Fruit fly (Drosophila melanogaster): Measurements from ENCODE around the gene Cpsf5.

The Cpsf5 gene

dm6 chr3L:9377198-9378035 is 33.4 kb upstream of the Cpsf5 start, which contains the start of gene Hsp26 (continued):
- TF ChIP-seq fd59A (GFP tag; optimal IDR thresholded peaks at IDR 0.05) (peak; percentile 71), Ets21C (GFP tag; optimal IDR thresholded peaks at IDR 0.05) (peak; percentile 87), esn (GFP tag; optimal IDR thresholded peaks at IDR 0.05) (peak; percentile 97), CG11294 (GFP tag; IDR thresholded peaks at IDR 0.05) (peak; percentile 87), CG34406 (GFP tag; optimal IDR thresholded peaks at IDR 0.05) (peak; percentile 92), Eip78C (GFP tag) (peak; percentile 98), Sox14 (GFP tag; optimal IDR thresholded peaks at IDR 0.05) (peak; percentile 95), Gug (GFP tag; IDR thresholded peaks at IDR 0.05) (peak; percentile 85), Smox (GFP tag; optimal IDR thresholded peaks at IDR 0.05) (peak; percentile 94), achi (GFP tag; optimal IDR thresholded peaks at IDR 0.05) (peak; percentile 93), dsx (GFP tag; optimal IDR thresholded peaks at IDR 0.05; ENCODE audit: poor library complexity, severe bottlenecking) (peak; percentile 82), acj6 (GFP tag; optimal IDR thresholded peaks at IDR 0.05) (peak; percentile 95), CG31627 (GFP tag; optimal IDR thresholded peaks at IDR 0.05) (peak; percentile 90), Sox15 (GFP tag; optimal IDR thresholded peaks at IDR 0.05) (peak; percentile 79), net (GFP tag; optimal IDR thresholded peaks at IDR 0.05) (peak; percentile 96), CG10631 (GFP tag; optimal IDR thresholded peaks at IDR 0.05) (peak; percentile 95), cyc (GFP tag; optimal IDR thresholded peaks at IDR 0.05) (peak; percentile 89), CG6808 (GFP tag; optimal IDR thresholded peaks at IDR 0.05) (peak; percentile 89), salr (GFP tag; optimal IDR thresholded peaks at IDR 0.05) (peak; percentile 74 to 90), vri (GFP tag; optimal IDR thresholded peaks at IDR 0.05) (peak; percentile 94), CG10669 (GFP tag; optimal IDR thresholded peaks at IDR 0.05) (peak; percentile 80), fkh (GFP tag; optimal IDR thresholded peaks at IDR 0.05) (peak; percentile 31), Blimp-1 (GFP tag; optimal IDR thresholded peaks at IDR 0.05) (peak; percentile 51), topi (GFP tag; optimal IDR thresholded peaks at IDR 0.05) (peak; percentile 94), ss (GFP tag; optimal IDR thresholded peaks at IDR 0.05) (peak; percentile 60 to 83), Hr39 (GFP tag; optimal IDR thresholded peaks at IDR 0.05) (peak; percentile 89), Hr4 (GFP tag; optimal IDR thresholded peaks at IDR 0.05) (peak; percentile 96), spab (GFP tag; optimal IDR thresholded peaks at IDR 0.05) (peak; percentile 79), CG4318 (GFP tag; optimal IDR thresholded peaks at IDR 0.05) (peak; percentile 79), Eip93F (GFP tag; optimal IDR thresholded peaks at IDR 0.05) (peak; percentile 70), CG6276 (GFP tag; optimal IDR thresholded peaks at IDR 0.05) (peak; percentile 83), CG11902 (GFP tag; optimal IDR thresholded peaks at IDR 0.05) (peak; percentile 68), CG15336 (GFP tag; IDR thresholded peaks at IDR 0.05) (peak; percentile 98), CG1621 (tag; optimal IDR thresholded peaks at IDR 0.05) (peak; percentile 72), Eip75B (GFP tag; optimal IDR thresholded peaks at IDR 0.05) (peak; percentile 97)

dm6 chr3L:9379484-9380343 is 31.1 kb upstream of the Cpsf5 start, which contains the start of gene Hsp67Ba:
Hsp67Ba (minus strand) TSS chr3L:9379534.
- TF ChIP-seq Eip78C (GFP tag), result peak; percentile 76
- TF ChIP-seq CG15336 (GFP tag; IDR thresholded peaks at IDR 0.05), result 0 out of 2 replicates have a peak, but pooled peaks have one; percentile 7
- TF ChIP-seq eg (GFP tag; IDR thresholded peaks at IDR 0.05), result 0 out of 3 replicates have a peak, but pooled peaks have one; percentile 25
- no peak for TF ChIP-seq vri (GFP tag; optimal IDR thresholded peaks at IDR 0.05)
- TF ChIP-seq CG6792 (GFP tag; optimal IDR thresholded peaks at IDR 0.05), result no peak
- peak; percentile 51 for TF ChIP-seq CG6808 (GFP tag; optimal IDR thresholded peaks at IDR 0.05)
- TF ChIP-seq OdsH (GFP tag; optimal IDR thresholded peaks at IDR 0.05), result no peak
- TF ChIP-seq dac (GFP tag; optimal IDR thresholded peaks at IDR 0.05), result no peak
- TF ChIP-seq CG9139 (GFP tag; optimal IDR thresholded peaks at IDR 0.05), result peak; percentile 23
- TF ChIP-seq svp (GFP tag), result peak; percentile 34
- peak; percentile 21 for TF ChIP-seq CG6854 (GFP tag; optimal IDR thresholded peaks at IDR 0.05)
- TF ChIP-seq Sox14 (GFP tag; optimal IDR thresholded peaks at IDR 0.05), result peak; percentile 67
- no peak for TF ChIP-seq CG10669 (GFP tag; optimal IDR thresholded peaks at IDR 0.05)
- peak; percentile 41 for TF ChIP-seq Eip93F (GFP tag; optimal IDR thresholded peaks at IDR 0.05)
- TF ChIP-seq CG8119 (GFP tag; IDR thresholded peaks at IDR 0.05), result 0 out of 3 replicates have a peak, but pooled peaks have one; percentile 18
- TF ChIP-seq acj6 (GFP tag; optimal IDR thresholded peaks at IDR 0.05), result no peak
- TF ChIP-seq ss (GFP tag; optimal IDR thresholded peaks at IDR 0.05), result peak; percentile 5 to 47
- no peak for TF ChIP-seq fkh (GFP tag; optimal IDR thresholded peaks at IDR 0.05)
